Worm (Caenorhabditis elegans) whole organism, mixed stage, embryonic: Measurements from ENCODE around the gene H03E18.1.

Experiments used
- bed-3 ChIP-seq: fragments of 200-800 bp; sonication (Bioruptor generic); optimal IDR thresholded peaks from 3 replicates; lab custom pipeline; 2018; ENCODE audit warnings: mild to moderate bottlenecking, missing genetic modification characterization, moderate library complexity, missing compliant biosample characterization
- blmp-1 ChIP-seq: fragments of 150-350 bp; optimal IDR thresholded peaks from 2 replicates; lab custom pipeline; 2014; ENCODE audit warnings: missing biosample characterization, missing genetic modification characterization
- ceh-39 ChIP-seq: fragments of 150-350 bp; optimal IDR thresholded peaks from 2 replicates; lab custom pipeline; 2014; ENCODE audit warnings: missing biosample characterization, missing genetic modification characterization
- ceh-43 ChIP-seq: fragments of 200-800 bp; sonication (Bioruptor generic); optimal IDR thresholded peaks from 2 replicates; lab custom pipeline; 2018; ENCODE audit warnings: mild to moderate bottlenecking, missing genetic modification characterization, moderate library complexity, missing compliant biosample characterization
- ceh-83 ChIP-seq: fragments of 200-800 bp; sonication (Bioruptor generic); optimal IDR thresholded peaks from 2 replicates; lab custom pipeline; 2018; ENCODE audit warnings: mild to moderate bottlenecking, missing genetic modification characterization, missing compliant biosample characterization
- ces-1 ChIP-seq: fragments of 150-350 bp; optimal IDR thresholded peaks from 2 replicates; lab custom pipeline; 2014; ENCODE audit warnings: missing biosample characterization, missing genetic modification reagents, missing genetic modification characterization
- cnd-1 ChIP-seq: fragments of 200-800 bp; sonication (Bioruptor generic); optimal IDR thresholded peaks from 2 replicates; lab custom pipeline; 2018; ENCODE audit warnings: mild to moderate bottlenecking, missing genetic modification characterization, missing compliant biosample characterization
- elt-1 ChIP-seq: sonication (generic microtip); optimal IDR thresholded peaks from 2 replicates; lab custom pipeline; 2017; ENCODE audit warnings: missing genetic modification characterization, mild to moderate bottlenecking, missing compliant biosample characterization, antibody characterized with exemption, moderate library complexity, borderline replicate concordance; ENCODE audit not compliant: insufficient read depth
- elt-3 ChIP-seq: fragments of 150-350 bp; optimal IDR thresholded peaks from 2 replicates; lab custom pipeline; 2014; ENCODE audit warnings: missing biosample characterization, missing genetic modification characterization
- flh-1 ChIP-seq: fragments of 200-800 bp; sonication (Bioruptor generic); optimal IDR thresholded peaks from 2 replicates; lab custom pipeline; 2018; ENCODE audit warnings: mild to moderate bottlenecking, missing genetic modification characterization, moderate library complexity, missing compliant biosample characterization
- ham-2 ChIP-seq: fragments of 200-800 bp; sonication (Bioruptor generic); optimal IDR thresholded peaks from 2 replicates; lab custom pipeline; 2018; ENCODE audit warnings: mild to moderate bottlenecking, missing genetic modification characterization, missing compliant biosample characterization
- lin-13 ChIP-seq: fragments of 150-350 bp; optimal IDR thresholded peaks from 2 replicates; lab custom pipeline; 2014; ENCODE audit warnings: missing biosample characterization, missing genetic modification characterization
- lin-32 ChIP-seq: fragments of 200-800 bp; sonication (Bioruptor generic); optimal IDR thresholded peaks from 2 replicates; lab custom pipeline; 2018; ENCODE audit warnings: mild to moderate bottlenecking, missing genetic modification characterization, missing compliant biosample characterization
- lsy-2 ChIP-seq: fragments of 150-350 bp; optimal IDR thresholded peaks from 2 replicates; lab custom pipeline; 2014; ENCODE audit warnings: missing biosample characterization, missing genetic modification characterization
- mab-5 ChIP-seq: fragments of 150-350 bp; optimal IDR thresholded peaks from 2 replicates; lab custom pipeline; 2014; ENCODE audit warnings: missing biosample characterization, missing genetic modification characterization
- mep-1 ChIP-seq: fragments of 150-350 bp; optimal IDR thresholded peaks from 2 replicates; lab custom pipeline; 2017; ENCODE audit warnings: missing biosample characterization, missing genetic modification reagents, missing genetic modification characterization, inconsistent platforms
- mls-2 ChIP-seq: sonication (generic microtip); optimal IDR thresholded peaks from 2 replicates; lab custom pipeline; 2016; ENCODE audit warnings: mild to moderate bottlenecking, missing genetic modification characterization, moderate library complexity, missing compliant biosample characterization
- nhr-12 ChIP-seq: fragments of 150-350 bp; optimal IDR thresholded peaks from 2 replicates; lab custom pipeline; 2014; ENCODE audit warnings: missing biosample characterization, missing genetic modification characterization
- nhr-2 ChIP-seq: fragments of 150-350 bp; optimal IDR thresholded peaks from 2 replicates; lab custom pipeline; 2014; ENCODE audit warnings: missing biosample characterization, missing genetic modification characterization
- nhr-237 ChIP-seq: fragments of 150-350 bp; optimal IDR thresholded peaks from 2 replicates; lab custom pipeline; 2014; ENCODE audit warnings: missing biosample characterization, missing genetic modification characterization
- nhr-28 ChIP-seq: fragments of 150-350 bp; optimal IDR thresholded peaks from 2 replicates; lab custom pipeline; 2014; ENCODE audit warnings: missing biosample characterization, missing genetic modification characterization
- nhr-76 ChIP-seq: sonication (generic microtip); optimal IDR thresholded peaks from 2 replicates; lab custom pipeline; 2017; ENCODE audit warnings: missing biosample characterization, missing genetic modification characterization
- pha-4 ChIP-seq: fragments of 150-350 bp; optimal IDR thresholded peaks from 2 replicates; lab custom pipeline; 2018; ENCODE audit warnings: missing biosample characterization, missing genetic modification reagents, missing genetic modification characterization
- sem-2 ChIP-seq: fragments of 200-800 bp; sonication (Bioruptor generic); optimal IDR thresholded peaks from 2 replicates; lab custom pipeline; 2018; ENCODE audit warnings: mild to moderate bottlenecking, missing genetic modification characterization, missing compliant biosample characterization
- snpc-4 ChIP-seq: fragments of 150-350 bp; optimal IDR thresholded peaks from 2 replicates; lab custom pipeline; 2014; ENCODE audit warnings: missing biosample characterization, missing genetic modification characterization
- sptf-1 ChIP-seq: sonication (generic microtip); optimal IDR thresholded peaks from 2 replicates; lab custom pipeline; 2017; ENCODE audit warnings: mild to moderate bottlenecking, missing genetic modification characterization, moderate library complexity, missing compliant biosample characterization
- tbx-8 ChIP-seq: fragments of 200-800 bp; sonication (Bioruptor generic); optimal IDR thresholded peaks from 2 replicates; lab custom pipeline; 2018; ENCODE audit warnings: mild to moderate bottlenecking, missing genetic modification characterization, moderate library complexity, missing compliant biosample characterization
- unc-120 ChIP-seq: sonication (generic microtip); optimal IDR thresholded peaks from 2 replicates; lab custom pipeline; 2017; ENCODE audit warnings: missing genetic modification characterization, missing compliant biosample characterization; ENCODE audit not compliant: poor library complexity, severe bottlenecking
- unc-39 ChIP-seq: fragments of 150-350 bp; optimal IDR thresholded peaks from 2 replicates; lab custom pipeline; 2014; ENCODE audit warnings: missing biosample characterization, missing genetic modification characterization
- zip-8 ChIP-seq: fragments of 150-350 bp; optimal IDR thresholded peaks from 2 replicates; lab custom pipeline; 2014; ENCODE audit warnings: missing biosample characterization, missing genetic modification characterization
- ztf-11 ChIP-seq: fragments of 150-350 bp; optimal IDR thresholded peaks from 2 replicates; lab custom pipeline; 2014; ENCODE audit warnings: missing biosample characterization, missing genetic modification characterization

The H03E18.1 gene

DNA sequence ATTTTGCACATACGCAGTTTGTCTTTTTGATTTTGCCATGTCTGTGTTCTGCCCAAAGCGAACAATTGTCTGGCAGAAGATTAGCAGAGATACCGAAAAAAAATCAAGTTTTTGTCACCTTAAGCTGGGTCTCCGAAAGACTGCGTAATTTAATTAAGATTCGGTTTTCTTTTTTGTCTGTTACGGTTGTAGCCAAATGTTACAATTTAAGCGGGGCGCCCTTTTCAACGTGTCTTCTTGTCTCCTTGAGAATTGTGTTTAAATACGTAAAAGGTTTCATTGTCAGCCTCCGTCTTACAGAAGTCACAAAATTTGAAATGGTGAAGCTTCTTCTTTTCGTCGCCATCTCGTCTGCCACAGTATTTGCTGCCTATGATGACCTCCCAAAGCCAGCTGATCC, 8.0 kb upstream of the H03E18.1 start, which contains the start of gene grd-14:
grd-14 (plus strand) TSS at position 301 of the 400 bp plus-strand sequence.
- no peak for TF ChIP-seq cnd-1
- no peak for TF ChIP-seq nhr-28 (tag; lab: Kevin White, UChicago)
- no peak for TF ChIP-seq bed-3 (GFP tag; lab: Kevin White, UChicago)
- TF ChIP-seq ceh-83 (GFP tag; lab: Kevin White, UChicago): no peak
- no peak for TF ChIP-seq lin-32 (GFP tag; lab: Kevin White, UChicago)
- TF ChIP-seq nhr-76 (tag; lab: Kevin White, UChicago): no peak
- TF ChIP-seq elt-3 (tag; lab: Kevin White, UChicago): no peak
- TF ChIP-seq lsy-2: no peak

- TF ChIP-seq ces-1 (GFP tag; lab: Kevin White, UChicago) (no peak), nhr-12 (no peak), lin-32 (GFP tag; lab: Kevin White, UChicago) (no peak), unc-39 (tag; lab: Kevin White, UChicago) (no peak)
Observed at ce11 chrX:8500922-8501321, 6.8 kb upstream of the H03E18.1 start, which contains the start of gene grd-4. TSS of gene grd-4 (plus strand) at chrX:8501222.

ce11 chrX:8504207-8504606, 3.5 kb upstream of the H03E18.1 start:
- TF ChIP-seq ces-1 (GFP tag; lab: Kevin White, UChicago) (no peak), flh-1 (GFP tag; lab: Kevin White, UChicago) (no peak), elt-1 (tag; lab: Kevin White, UChicago) (no peak)

ce11 chrX:8507053-8507452, 623 bp upstream of the H03E18.1 start:
- no peak for TF ChIP-seq sem-2 (GFP tag; lab: Kevin White, UChicago)
- no peak for TF ChIP-seq ztf-11
- no peak for TF ChIP-seq ham-2 (GFP tag; lab: Kevin White, UChicago)
- TF ChIP-seq ceh-43 (GFP tag; lab: Kevin White, UChicago): no peak
- TF ChIP-seq snpc-4 (tag; lab: Kevin White, UChicago): no peak
- TF ChIP-seq unc-39 (tag; lab: Kevin White, UChicago): no peak
- no peak for TF ChIP-seq unc-120
- no peak for TF ChIP-seq ceh-83 (GFP tag; lab: Kevin White, UChicago)
- no peak for TF ChIP-seq elt-3 (tag; lab: Kevin White, UChicago)
- no peak for TF ChIP-seq ceh-39 (tag; lab: Kevin White, UChicago)
- TF ChIP-seq sptf-1: no peak
- no peak for TF ChIP-seq mls-2 (tag; lab: Kevin White, UChicago)
- TF ChIP-seq flh-1 (GFP tag; lab: Kevin White, UChicago): no peak
- no peak for TF ChIP-seq nhr-76 (tag; lab: Kevin White, UChicago)
- no peak for TF ChIP-seq elt-1 (tag; lab: Kevin White, UChicago)
- TF ChIP-seq mab-5 (tag; lab: Kevin White, UChicago): no peak
- no peak for TF ChIP-seq mep-1

DNA sequence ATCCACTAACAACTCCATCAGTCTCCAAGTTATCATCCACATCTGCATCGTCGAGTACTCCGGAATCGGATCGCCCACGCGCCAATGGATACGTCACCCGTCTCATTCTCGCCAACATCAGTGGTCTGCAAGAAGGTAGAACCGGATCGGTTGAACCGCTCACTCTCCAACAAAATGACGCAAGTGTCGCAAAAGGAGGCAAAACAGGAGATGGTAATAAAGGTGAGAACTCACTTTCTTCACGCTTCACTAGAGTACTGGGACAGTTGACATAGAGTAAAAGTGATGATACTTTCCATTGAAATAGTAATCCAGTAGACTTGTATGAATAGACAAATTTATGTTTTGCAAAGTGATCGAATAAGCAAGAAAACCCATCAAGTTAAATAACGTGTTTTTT, 1.4 kb downstream of the H03E18.1 start:
- no peak for TF ChIP-seq sptf-1
- TF ChIP-seq unc-120: no peak
- TF ChIP-seq nhr-2 (tag; lab: Kevin White, UChicago): no peak
- no peak for TF ChIP-seq lin-13 (tag; lab: Kevin White, UChicago)
- TF ChIP-seq flh-1 (GFP tag; lab: Kevin White, UChicago): no peak
- no peak for TF ChIP-seq lsy-2

DNA sequence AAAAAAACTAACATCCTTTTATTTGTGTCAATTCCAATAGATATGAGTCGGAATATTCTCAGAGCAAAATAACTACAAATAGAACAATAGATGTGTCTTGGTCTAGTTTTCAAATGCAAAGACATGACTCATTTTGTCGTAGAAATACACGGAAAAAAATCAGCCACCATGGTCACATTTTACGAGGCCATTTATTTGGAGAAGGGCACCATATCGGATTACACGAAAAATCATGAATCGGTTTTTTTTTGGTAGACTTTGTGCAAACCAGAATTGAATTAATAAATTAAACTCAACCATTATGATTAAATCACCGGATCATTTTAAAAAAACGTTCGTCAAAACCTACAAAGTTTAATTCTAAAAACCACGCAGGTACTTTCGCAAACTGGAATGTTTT, 12.7 kb downstream of the H03E18.1 start, which contains the start of gene H03E18.2:
H03E18.2 (minus strand) TSS at position 101 of the 400 bp plus-strand sequence.
- TF ChIP-seq pha-4 (tag; lab: Kevin White, UChicago) (no peak), nhr-76 (tag; lab: Kevin White, UChicago) (no peak), sptf-1 (no peak)

DNA sequence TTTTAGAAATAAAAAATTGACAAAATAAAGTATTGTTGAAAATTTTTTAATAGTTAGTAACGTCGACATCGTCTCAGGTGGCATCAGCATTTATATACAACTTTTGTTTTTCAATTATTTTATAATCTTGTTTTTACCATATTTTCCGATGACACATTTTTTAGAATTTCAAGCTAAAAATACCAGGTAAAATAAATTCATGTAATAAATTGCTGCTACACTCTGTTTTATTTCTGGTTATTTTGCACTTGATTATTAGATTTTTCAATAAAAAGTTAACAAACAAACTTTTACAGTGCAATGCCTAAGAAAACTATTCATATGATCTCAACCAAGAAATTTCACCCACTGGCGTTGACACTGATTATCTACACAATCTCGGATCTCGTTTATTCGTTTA, 13.9 kb downstream of the H03E18.1 start, which contains the start of gene C03G5.14:
C03G5.14 (plus strand) TSS at position 301 of the 400 bp plus-strand sequence.
- no peak for TF ChIP-seq nhr-76 (tag; lab: Kevin White, UChicago)
- TF ChIP-seq unc-39 (tag; lab: Kevin White, UChicago): no peak
- TF ChIP-seq nhr-12: no peak
- no peak for TF ChIP-seq ham-2 (GFP tag; lab: Kevin White, UChicago)
- no peak for TF ChIP-seq ceh-39 (tag; lab: Kevin White, UChicago)
- no peak for TF ChIP-seq bed-3 (GFP tag; lab: Kevin White, UChicago)
- no peak for TF ChIP-seq zip-8
- no peak for TF ChIP-seq mls-2 (tag; lab: Kevin White, UChicago)
- TF ChIP-seq snpc-4 (tag; lab: Kevin White, UChicago): no peak
- TF ChIP-seq lin-32 (GFP tag; lab: Kevin White, UChicago): no peak
- TF ChIP-seq ceh-83 (GFP tag; lab: Kevin White, UChicago): no peak
- no peak for TF ChIP-seq blmp-1
- no peak for TF ChIP-seq sptf-1
- TF ChIP-seq ceh-43 (GFP tag; lab: Kevin White, UChicago): no peak
- TF ChIP-seq lin-13 (tag; lab: Kevin White, UChicago): no peak
- no peak for TF ChIP-seq tbx-8 (GFP tag; lab: Kevin White, UChicago)
- no peak for TF ChIP-seq nhr-237
- TF ChIP-seq pha-4 (tag; lab: Kevin White, UChicago): no peak
- TF ChIP-seq ces-1 (GFP tag; lab: Kevin White, UChicago): no peak
- no peak for TF ChIP-seq cnd-1
